Worm (Caenorhabditis elegans): ENCODE results near the gene mig-23.

- no peak for TF ChIP-seq sox-2 (GFP tag; IDR thresholded peaks at IDR 0.05)
- TF ChIP-seq madf-2 (tag; optimal IDR thresholded peaks at IDR 0.05), result no peak
- no peak for TF ChIP-seq F13H6.1 (tag; optimal IDR thresholded peaks at IDR 0.05)
- TF ChIP-seq ceh-30 (tag; optimal IDR thresholded peaks at IDR 0.05), result no peak
- no peak for TF ChIP-seq nhr-11 (tag; optimal IDR thresholded peaks at IDR 0.05)
- no peak for TF ChIP-seq pqm-1 (tag; optimal IDR thresholded peaks at IDR 0.05)
- no peak for TF ChIP-seq fkh-10 (GFP tag; optimal IDR thresholded peaks at IDR 0.05)
- TF ChIP-seq lim-6 (tag; optimal IDR thresholded peaks at IDR 0.05), result no peak
- no peak for TF ChIP-seq ceh-34 (tag; optimal IDR thresholded peaks at IDR 0.05)
- no peak for TF ChIP-seq unc-86 (tag; optimal IDR thresholded peaks at IDR 0.05)
- TF ChIP-seq pha-4 (tag; optimal IDR thresholded peaks at IDR 0.05), result no peak
Observed at ce11 chrX:5982799-5983198, 34.1 kb upstream of the mig-23 start.
